Worm (Caenorhabditis elegans) whole organism, L2 larva: Measurements from ENCODE around the gene F37B12.1.

ENCODE experiments used
- C34F6.9 ChIP-seq: fragments of 150-350 bp; optimal IDR thresholded peaks from 2 replicates; lab custom pipeline; 2014; ENCODE audit warnings: missing biosample characterization, missing genetic modification characterization
- F13H6.1 ChIP-seq: sonication (generic microtip); optimal IDR thresholded peaks from 2 replicates; lab custom pipeline; 2016; ENCODE audit warnings: missing genetic modification characterization, missing compliant biosample characterization
- R02D3.7 ChIP-seq: fragments of 150-350 bp; optimal IDR thresholded peaks from 2 replicates; lab custom pipeline; 2014; ENCODE audit warnings: missing biosample characterization, missing genetic modification characterization
- Y55F3AM.14 ChIP-seq: fragments of 200-800 bp; sonication (Bioruptor generic); optimal IDR thresholded peaks from 2 replicates; lab custom pipeline; 2018; ENCODE audit warnings: mild to moderate bottlenecking, missing genetic modification characterization, missing compliant biosample characterization
- ZK546.5 ChIP-seq: sonication (generic microtip); optimal IDR thresholded peaks from 2 replicates; lab custom pipeline; 2017; ENCODE audit warnings: missing biosample characterization, missing genetic modification characterization
- aly-2 ChIP-seq: fragments of 150-350 bp; optimal IDR thresholded peaks from 2 replicates; lab custom pipeline; 2014; ENCODE audit warnings: missing biosample characterization, missing genetic modification characterization
- ama-1 ChIP-seq: fragments of 150-350 bp; optimal IDR thresholded peaks from 2 replicates; lab custom pipeline; 2018; ENCODE audit warnings: inconsistent platforms
- blmp-1 ChIP-seq: sonication (generic microtip); optimal IDR thresholded peaks from 2 replicates; lab custom pipeline; 2017; ENCODE audit warnings: missing genetic modification characterization, mild to moderate bottlenecking, missing compliant biosample characterization, antibody characterized with exemption, moderate library complexity; ENCODE audit not compliant: insufficient read depth
- ceh-16 ChIP-seq: fragments of 150-350 bp; optimal IDR thresholded peaks from 2 replicates; lab custom pipeline; 2014; ENCODE audit warnings: missing biosample characterization, missing genetic modification characterization
- ceh-82 ChIP-seq: fragments of 150-350 bp; optimal IDR thresholded peaks from 2 replicates; lab custom pipeline; 2014; ENCODE audit warnings: missing biosample characterization, missing genetic modification characterization
- crh-2 ChIP-seq: sonication (generic microtip); optimal IDR thresholded peaks from 2 replicates; lab custom pipeline; 2017; ENCODE audit warnings: missing biosample characterization, missing genetic modification characterization
- dmd-4 ChIP-seq: sonication (generic microtip); optimal IDR thresholded peaks from 2 replicates; lab custom pipeline; 2017; ENCODE audit warnings: missing biosample characterization, missing genetic modification characterization
- egl-27 ChIP-seq: sonication (generic microtip); optimal IDR thresholded peaks from 3 replicates; lab custom pipeline; 2017; ENCODE audit warnings: missing biosample characterization, missing genetic modification reagents, missing genetic modification characterization
- elt-1 ChIP-seq: fragments of 150-350 bp; optimal IDR thresholded peaks from 2 replicates; lab custom pipeline; 2014; ENCODE audit warnings: missing biosample characterization, missing genetic modification characterization
- elt-3 ChIP-seq: sonication (generic microtip); optimal IDR thresholded peaks from 2 replicates; lab custom pipeline; 2017; ENCODE audit warnings: missing biosample characterization, missing genetic modification characterization
- fos-1 ChIP-seq: fragments of 150-350 bp; optimal IDR thresholded peaks from 2 replicates; lab custom pipeline; 2014; ENCODE audit warnings: missing biosample characterization, missing genetic modification characterization
- gmeb-1 ChIP-seq: fragments of 150-350 bp; optimal IDR thresholded peaks from 2 replicates; lab custom pipeline; 2014; ENCODE audit warnings: missing biosample characterization, missing genetic modification characterization
- lin-11 ChIP-seq: fragments of 150-350 bp; sonication (generic microtip); optimal IDR thresholded peaks from 2 replicates; lab custom pipeline; 2014; ENCODE audit warnings: missing biosample characterization, missing genetic modification characterization, inconsistent platforms, mixed read lengths
- lin-39 ChIP-seq: fragments of 150-350 bp; optimal IDR thresholded peaks from 2 replicates; lab custom pipeline; 2014; ENCODE audit warnings: missing biosample characterization, missing genetic modification reagents, missing genetic modification characterization
- lsy-2 ChIP-seq, 2 experiments: fragments of 150-350 bp in 1 of 2; sonication (generic microtip) in 1 of 2; optimal IDR thresholded peaks; 2 replicates each; lab custom pipeline; 2014 to 2017; ENCODE audit warnings: missing biosample characterization in 2 of 2, missing genetic modification characterization in 2 of 2
- mab-5 ChIP-seq: fragments of 150-350 bp; optimal IDR thresholded peaks from 2 replicates; lab custom pipeline; 2014; ENCODE audit warnings: missing biosample characterization, missing genetic modification characterization
- mbf-1 ChIP-seq: sonication (generic microtip); optimal IDR thresholded peaks from 2 replicates; lab custom pipeline; 2017; ENCODE audit warnings: missing biosample characterization, missing genetic modification characterization
- mdl-1 ChIP-seq, 2 experiments: fragments of 150-350 bp in 1 of 2; sonication (generic microtip) in 1 of 2; optimal IDR thresholded peaks; 2 replicates each; lab custom pipeline; 2017; ENCODE audit warnings: missing biosample characterization in 2 of 2, missing genetic modification characterization in 2 of 2
- nhr-12 ChIP-seq: fragments of 150-350 bp; optimal IDR thresholded peaks from 2 replicates; lab custom pipeline; 2014; ENCODE audit warnings: missing biosample characterization, missing genetic modification characterization
- nhr-129 ChIP-seq: fragments of 150-350 bp; optimal IDR thresholded peaks from 2 replicates; lab custom pipeline; 2014; ENCODE audit warnings: missing biosample characterization, missing genetic modification characterization
- nhr-21 ChIP-seq: fragments of 150-350 bp; optimal IDR thresholded peaks from 2 replicates; lab custom pipeline; 2014; ENCODE audit warnings: missing biosample characterization, missing genetic modification characterization
- nhr-25 ChIP-seq: fragments of 150-350 bp; sonication (generic microtip); optimal IDR thresholded peaks from 3 replicates; lab custom pipeline; 2014; ENCODE audit warnings: missing biosample characterization, missing genetic modification characterization
- nhr-77 ChIP-seq: fragments of 150-350 bp; optimal IDR thresholded peaks from 2 replicates; lab custom pipeline; 2014; ENCODE audit warnings: missing biosample characterization, missing genetic modification characterization
- sem-4 ChIP-seq: fragments of 150-350 bp; optimal IDR thresholded peaks from 2 replicates; lab custom pipeline; 2014; ENCODE audit warnings: missing biosample characterization, missing genetic modification reagents, missing genetic modification characterization
- skn-1 ChIP-seq: sonication (generic microtip); optimal IDR thresholded peaks from 2 replicates; lab custom pipeline; 2017; ENCODE audit warnings: missing biosample characterization, missing genetic modification characterization
- sma-9 ChIP-seq, 2 experiments: fragments of 150-350 bp in 1 of 2; sonication (generic microtip) in 1 of 2; optimal IDR thresholded peaks; 2 replicates each; lab custom pipeline; 2014 to 2016; ENCODE audit warnings: missing genetic modification characterization in 2 of 2, mild to moderate bottlenecking in 1 of 2, missing biosample characterization in 1 of 2, missing compliant biosample characterization in 1 of 2, missing genetic modification reagents in 1 of 2, moderate library complexity in 1 of 2
- snpc-4 ChIP-seq: fragments of 150-350 bp; optimal IDR thresholded peaks from 2 replicates; lab custom pipeline; 2014; ENCODE audit warnings: missing biosample characterization, missing genetic modification characterization
- unc-39 ChIP-seq: fragments of 150-350 bp; optimal IDR thresholded peaks from 2 replicates; lab custom pipeline; 2014; ENCODE audit warnings: missing biosample characterization, missing genetic modification characterization
- unc-55 ChIP-seq: fragments of 150-350 bp; sonication (generic microtip); optimal IDR thresholded peaks from 3 replicates; lab custom pipeline; 2014; ENCODE audit warnings: missing biosample characterization, missing genetic modification reagents, missing genetic modification characterization
- unc-62 ChIP-seq: fragments of 150-350 bp; optimal IDR thresholded peaks from 2 replicates; lab custom pipeline; 2014; ENCODE audit warnings: missing biosample characterization, missing genetic modification reagents, missing genetic modification characterization
- zag-1 ChIP-seq: fragments of 150-350 bp; optimal IDR thresholded peaks from 2 replicates; lab custom pipeline; 2014; ENCODE audit warnings: missing biosample characterization, missing genetic modification characterization
- ztf-1 ChIP-seq: fragments of 200-800 bp; sonication (Bioruptor generic); conservative IDR thresholded peaks from 2 replicates; pipeline ENCODE4 v1.3.6; 2022; ENCODE audit warnings: missing genetic modification characterization, missing compliant biosample characterization

F37B12.1 gene

DNA sequence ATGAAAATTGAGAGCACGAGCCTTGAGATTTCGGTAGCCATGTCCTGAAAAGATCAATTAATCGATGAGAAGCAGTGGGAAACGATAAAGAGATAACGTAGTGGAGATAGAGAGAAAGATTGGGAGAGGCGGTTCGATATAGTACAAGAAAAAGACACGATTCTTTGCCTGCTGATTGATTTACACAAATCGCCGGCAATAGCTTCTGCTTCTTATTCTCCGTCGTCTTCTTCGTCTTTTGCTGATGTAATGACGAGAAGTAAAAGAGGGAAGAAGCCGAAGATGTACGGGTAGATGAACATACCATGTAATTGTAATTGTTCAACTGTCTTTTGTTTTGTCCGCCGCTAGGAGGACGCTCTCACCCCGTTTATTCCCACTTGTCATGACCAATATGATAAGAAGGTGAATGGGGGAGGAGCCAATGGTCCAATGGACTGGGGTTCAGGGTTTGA lies at the start of gene F37B12.1:
F37B12.1 (minus strand) TSS at position 51 of the 455 bp plus-strand sequence.
- no peak for TF ChIP-seq snpc-4
- no peak for TF ChIP-seq R02D3.7 (tag; lab: Kevin White, UChicago)
- no peak for TF ChIP-seq ceh-82 (tag; lab: Kevin White, UChicago)
- no peak for TF ChIP-seq sem-4 (tag; lab: Kevin White, UChicago)
- TF ChIP-seq ZK546.5 = no peak
- TF ChIP-seq lsy-2 (tag; optimal IDR thresholded peaks at IDR 0.05; lab: Kevin White, UChicago) = no peak
- TF ChIP-seq nhr-25 = no peak
- no peak for TF ChIP-seq nhr-77 (tag; lab: Kevin White, UChicago)
- TF ChIP-seq aly-2 (tag; lab: Kevin White, UChicago) = no peak
- no peak for TF ChIP-seq mab-5 (tag; lab: Kevin White, UChicago)
- no peak for TF ChIP-seq ama-1 (lab: Kevin White, UChicago)
- no peak for TF ChIP-seq nhr-12
- no peak for TF ChIP-seq F13H6.1 (tag; lab: Kevin White, UChicago)
- no peak for TF ChIP-seq lin-39
- TF ChIP-seq elt-1 (tag; lab: Kevin White, UChicago) = no peak
- no peak for TF ChIP-seq nhr-21 (tag; lab: Kevin White, UChicago)
- no peak for TF ChIP-seq mbf-1
- no peak for TF ChIP-seq egl-27 (tag; lab: Kevin White, UChicago)
- no peak for TF ChIP-seq C34F6.9 (tag; lab: Kevin White, UChicago)
- TF ChIP-seq, all 48 proteins: peak for 0

DNA sequence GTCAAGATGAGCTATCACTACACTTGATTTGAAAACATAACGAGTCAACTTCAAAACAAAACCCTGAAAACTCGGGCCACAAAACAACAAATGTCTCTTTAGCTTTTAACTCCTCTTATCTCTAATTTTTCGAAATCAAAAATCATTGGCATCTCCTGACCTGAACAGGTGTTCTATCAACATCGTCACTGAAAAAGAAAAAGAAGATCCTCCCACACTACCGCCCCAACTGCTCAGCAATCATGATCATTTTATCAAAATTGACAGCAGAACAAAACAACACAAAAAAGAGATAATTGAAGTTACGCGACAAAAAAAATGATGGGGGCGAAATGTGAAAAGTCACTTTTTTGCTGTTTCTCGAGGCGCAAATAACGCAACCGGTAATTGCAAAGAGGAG lies 49.3 kb upstream of the F37B12.1 start:
- TF ChIP-seq R02D3.7 (tag; lab: Kevin White, UChicago) = no peak
- peak; percentile 53 for TF ChIP-seq F13H6.1 (tag; lab: Kevin White, UChicago)
- TF ChIP-seq sma-9 (GFP tag; optimal IDR thresholded peaks at IDR 0.05; lab: Kevin White, UChicago) = no peak
- no peak for TF ChIP-seq sma-9 (tag; optimal IDR thresholded peaks at IDR 0.05; lab: Kevin White, UChicago)
- TF ChIP-seq mab-5 (tag; lab: Kevin White, UChicago) = no peak
- TF ChIP-seq C34F6.9 (tag; lab: Kevin White, UChicago) = peak; percentile 42
- peak; percentile 15 for TF ChIP-seq nhr-129 (tag; lab: Kevin White, UChicago)
- no peak for TF ChIP-seq skn-1
- TF ChIP-seq lin-11 (tag; lab: Kevin White, UChicago) = no peak
- no peak for TF ChIP-seq blmp-1

DNA sequence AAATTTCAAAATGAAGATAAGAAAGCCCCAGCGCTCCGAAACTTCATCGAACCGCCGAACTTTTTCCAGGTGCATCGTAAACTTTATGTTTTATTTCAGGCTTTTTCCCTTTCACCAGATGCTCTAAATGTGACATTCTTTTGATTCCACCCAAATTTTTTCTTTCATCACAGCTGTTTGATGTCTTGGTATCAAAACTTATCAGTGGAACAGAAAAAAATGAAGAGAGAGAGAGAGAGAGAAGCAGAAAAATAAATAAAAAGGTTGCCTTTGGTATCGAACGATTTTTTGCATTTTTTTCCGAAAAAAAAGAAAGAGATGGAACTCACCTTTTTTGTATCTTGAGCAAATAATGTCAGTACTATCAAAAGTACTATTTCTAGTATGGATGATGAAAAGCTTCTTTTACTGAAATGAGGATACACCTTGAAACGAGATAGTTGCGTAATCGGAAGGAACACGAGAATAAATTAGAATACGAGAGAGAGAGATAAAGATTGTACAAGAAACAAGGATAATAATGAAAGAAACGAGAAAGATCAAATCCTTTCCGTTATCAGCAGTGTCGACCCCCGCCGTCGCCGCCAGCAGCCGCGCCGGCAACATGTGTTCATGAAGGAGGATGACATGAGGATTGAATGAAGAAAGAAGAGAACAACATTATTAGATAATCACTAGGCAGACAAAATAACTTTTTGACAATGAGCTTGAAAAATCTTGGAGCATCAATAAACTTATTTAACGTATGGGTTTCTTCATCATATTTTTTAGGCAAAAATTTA lies 47.2 kb upstream of the F37B12.1 start:
- TF ChIP-seq egl-27 (tag; lab: Kevin White, UChicago) = no peak
- no peak for TF ChIP-seq dmd-4
- TF ChIP-seq fos-1 (tag; lab: Kevin White, UChicago) = peak; percentile 37
- TF ChIP-seq sem-4 (tag; lab: Kevin White, UChicago) = no peak
- TF ChIP-seq ztf-1 (GFP tag; lab: Robert Waterston, UW) = no peak
- TF ChIP-seq nhr-12 = no peak
- peak in 1 of 2 experiments; percentile 5 for TF ChIP-seq lsy-2 (tag; optimal IDR thresholded peaks at IDR 0.05; lab: Kevin White, UChicago)
- TF ChIP-seq crh-2 (tag; lab: Kevin White, UChicago) = no peak
- peak; percentile 70 for TF ChIP-seq sma-9 (GFP tag; optimal IDR thresholded peaks at IDR 0.05; lab: Kevin White, UChicago)
- TF ChIP-seq sma-9 (tag; optimal IDR thresholded peaks at IDR 0.05; lab: Kevin White, UChicago) = no peak
- TF ChIP-seq Y55F3AM.14 (GFP tag; lab: Kevin White, UChicago) = no peak
- TF ChIP-seq snpc-4 = no peak
- no peak for TF ChIP-seq unc-39
- no peak for TF ChIP-seq skn-1
- peak; percentile 3 for TF ChIP-seq F13H6.1 (tag; lab: Kevin White, UChicago)
- no peak for TF ChIP-seq elt-3
- TF ChIP-seq nhr-129 (tag; lab: Kevin White, UChicago) = no peak
- TF ChIP-seq unc-55 (GFP tag; lab: Kevin White, UChicago) = no peak
- no peak for TF ChIP-seq unc-62 (GFP tag; lab: Kevin White, UChicago)

DNA sequence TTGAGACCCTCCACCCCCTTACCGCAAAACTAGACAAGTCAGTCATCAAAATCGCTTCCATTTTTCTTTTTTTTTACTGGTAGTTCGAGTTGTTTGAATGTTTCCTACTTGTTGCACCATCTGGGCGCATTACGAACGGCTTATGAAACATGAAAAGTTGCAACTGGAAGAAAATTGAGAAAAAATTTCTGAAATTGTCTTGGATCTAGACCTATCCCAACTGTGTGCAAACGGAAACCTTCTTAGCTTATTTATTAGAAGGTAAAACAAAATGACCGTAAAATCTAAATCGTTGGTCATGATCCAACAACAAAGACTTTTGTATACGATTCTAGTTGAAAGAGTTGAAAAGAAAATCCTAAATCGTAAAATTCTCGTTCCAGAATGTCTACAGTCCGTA lies 45.4 kb upstream of the F37B12.1 start:
- TF ChIP-seq gmeb-1 (no peak), lin-39 (no peak), aly-2 (tag; lab: Kevin White, UChicago) (no peak), elt-1 (tag; lab: Kevin White, UChicago) (no peak), unc-55 (GFP tag; lab: Kevin White, UChicago) (no peak), ztf-1 (GFP tag; lab: Robert Waterston, UW) (no peak), lin-11 (tag; lab: Kevin White, UChicago) (no peak), ceh-16 (no peak), ama-1 (lab: Kevin White, UChicago) (no peak), nhr-129 (tag; lab: Kevin White, UChicago) (no peak), zag-1 (tag; lab: Kevin White, UChicago) (no peak), R02D3.7 (tag; lab: Kevin White, UChicago) (no peak), mdl-1 (tag; optimal IDR thresholded peaks at IDR 0.05; lab: Kevin White, UChicago) (no peak), fos-1 (tag; lab: Kevin White, UChicago) (no peak)
